Fruit fly (Drosophila melanogaster) whole organism, embryonic: Measurements from ENCODE around the gene CG7006.

Experiments used
- Ada2b ChIP-seq: fragments of 200-800 bp; sonication (Bioruptor generic); IDR thresholded peaks from 2 replicates; pipeline ENCODE4 v1.3.6; 2022; ENCODE audit warnings: missing biosample characterization, missing genetic modification characterization
- Aef1 ChIP-seq: fragments of 200-800 bp; sonication (Bioruptor generic); IDR thresholded peaks from 3 replicates; pipeline ENCODE4 v1.3.6; 2022; ENCODE audit warnings: missing biosample characterization, missing genetic modification characterization
- Asciz ChIP-seq: fragments of 200-800 bp; sonication (Bioruptor generic); optimal IDR thresholded peaks from 2 replicates; lab custom pipeline; 2017; ENCODE audit warnings: missing biosample characterization, mild to moderate bottlenecking, missing genetic modification characterization, missing genetic modification reagents
- CG10274 ChIP-seq: fragments of 200-800 bp; sonication (Bioruptor generic); optimal IDR thresholded peaks from 3 replicates; lab custom pipeline; 2017; ENCODE audit warnings: missing biosample characterization, mild to moderate bottlenecking, missing genetic modification characterization
- CG10366 ChIP-seq: fragments of 200-800 bp; sonication (Bioruptor generic); IDR thresholded peaks from 2 replicates; pipeline ENCODE4 v1.3.6; 2022; ENCODE audit warnings: missing biosample characterization, missing genetic modification characterization
- CG12769 ChIP-seq: fragments of 200-800 bp; sonication (Bioruptor generic); optimal IDR thresholded peaks from 2 replicates; lab custom pipeline; 2019; ENCODE audit warnings: missing biosample characterization, mild to moderate bottlenecking, missing genetic modification characterization, moderate library complexity
- CG13296 ChIP-seq: fragments of 200-800 bp; sonication (Bioruptor generic); optimal IDR thresholded peaks from 3 replicates; lab custom pipeline; 2018; ENCODE audit warnings: missing biosample characterization, mild to moderate bottlenecking, missing genetic modification characterization
- CG15479 ChIP-seq: fragments of 200-800 bp; sonication (Bioruptor generic); optimal IDR thresholded peaks from 3 replicates; lab custom pipeline; 2019; ENCODE audit warnings: missing biosample characterization, mild to moderate bottlenecking, missing genetic modification characterization, moderate library complexity
- CG15601 ChIP-seq: fragments of 200-800 bp; sonication (Bioruptor generic); optimal IDR thresholded peaks from 3 replicates; lab custom pipeline; 2019; ENCODE audit warnings: missing biosample characterization, mild to moderate bottlenecking, missing genetic modification characterization, moderate library complexity
- CG15696 ChIP-seq: fragments of 200-800 bp; sonication (Bioruptor generic); optimal IDR thresholded peaks from 2 replicates; lab custom pipeline; 2019; ENCODE audit warnings: missing biosample characterization, mild to moderate bottlenecking, missing genetic modification characterization, moderate library complexity
- CG17612 ChIP-seq: fragments of 200-800 bp; sonication (Bioruptor generic); IDR thresholded peaks from 2 replicates; pipeline ENCODE4 v1.3.6; 2022; ENCODE audit warnings: missing biosample characterization, missing genetic modification characterization
- CG17912 ChIP-seq: fragments of 200-800 bp; sonication (Bioruptor generic); optimal IDR thresholded peaks from 2 replicates; lab custom pipeline; 2018; ENCODE audit warnings: missing biosample characterization, mild to moderate bottlenecking, missing genetic modification characterization
- CG18619 ChIP-seq: fragments of 200-800 bp; sonication (Bioruptor generic); optimal IDR thresholded peaks from 3 replicates; lab custom pipeline; 2017; ENCODE audit warnings: missing biosample characterization, mild to moderate bottlenecking, missing genetic modification characterization
- CG2712 ChIP-seq: fragments of 200-800 bp; optimal IDR thresholded peaks from 3 replicates; lab custom pipeline; 2019; ENCODE audit warnings: missing biosample characterization, mild to moderate bottlenecking, missing genetic modification characterization, moderate library complexity
- CG30020 ChIP-seq: fragments of 200-800 bp; optimal IDR thresholded peaks from 2 replicates; lab custom pipeline; 2019; ENCODE audit warnings: missing biosample characterization, mild to moderate bottlenecking, missing genetic modification characterization, moderate library complexity
- CG33213 ChIP-seq: fragments of 200-800 bp; sonication (Bioruptor generic); optimal IDR thresholded peaks from 3 replicates; lab custom pipeline; 2016; ENCODE audit warnings: missing biosample characterization, missing genetic modification characterization
- CG33557 ChIP-seq: fragments of 200-800 bp; sonication (Bioruptor generic); optimal IDR thresholded peaks from 2 replicates; lab custom pipeline; 2019; ENCODE audit warnings: missing biosample characterization, mild to moderate bottlenecking, missing genetic modification characterization, moderate library complexity
- CG6854 ChIP-seq: fragments of 200-800 bp; sonication (Bioruptor generic); optimal IDR thresholded peaks from 3 replicates; lab custom pipeline; 2017; ENCODE audit warnings: missing biosample characterization, mild to moderate bottlenecking, missing genetic modification characterization
- CG7357 ChIP-seq: fragments of 200-800 bp; sonication (Bioruptor generic); IDR thresholded peaks from 3 replicates; pipeline ENCODE4 v1.3.6; 2022; ENCODE audit warnings: missing biosample characterization, missing genetic modification characterization
- CG7556 ChIP-seq: fragments of 200-800 bp; sonication (Bioruptor generic); optimal IDR thresholded peaks from 2 replicates; lab custom pipeline; 2017; ENCODE audit warnings: missing biosample characterization, mild to moderate bottlenecking, missing genetic modification characterization
- CG7839 ChIP-seq: fragments of 200-800 bp; sonication (Bioruptor generic); optimal IDR thresholded peaks from 3 replicates; lab custom pipeline; 2018; ENCODE audit warnings: missing biosample characterization, mild to moderate bottlenecking, missing genetic modification characterization, moderate library complexity
- CG7928 ChIP-seq: fragments of 200-800 bp; sonication (Bioruptor generic); optimal IDR thresholded peaks from 2 replicates; lab custom pipeline; 2017; ENCODE audit warnings: missing biosample characterization, mild to moderate bottlenecking, missing genetic modification characterization
- CG8281 ChIP-seq: fragments of 200-800 bp; sonication (Bioruptor generic); optimal IDR thresholded peaks from 2 replicates; lab custom pipeline; 2018; ENCODE audit warnings: missing biosample characterization, mild to moderate bottlenecking, missing genetic modification characterization, moderate library complexity
- CG9932 ChIP-seq: fragments of 200-800 bp; sonication (Bioruptor generic); IDR thresholded peaks from 2 replicates; pipeline ENCODE4 v1.3.6; 2022; ENCODE audit warnings: missing biosample characterization, missing genetic modification characterization
- Fer3 ChIP-seq: fragments of 200-800 bp; sonication (Bioruptor generic); optimal IDR thresholded peaks from 2 replicates; lab custom pipeline; 2018; ENCODE audit warnings: missing biosample characterization, mild to moderate bottlenecking, missing genetic modification characterization, moderate library complexity
- Gsc ChIP-seq: fragments of 200-800 bp; sonication (Bioruptor generic); IDR thresholded peaks from 2 replicates; pipeline ENCODE4 v1.3.6; 2022; ENCODE audit warnings: missing biosample characterization, missing genetic modification characterization
- Hey ChIP-seq: fragments of 200-800 bp; sonication (Bioruptor generic); optimal IDR thresholded peaks from 3 replicates; lab custom pipeline; 2018; ENCODE audit warnings: missing biosample characterization, mild to moderate bottlenecking, missing genetic modification characterization
- NfI ChIP-seq: fragments of 200-800 bp; sonication (Bioruptor generic); optimal IDR thresholded peaks from 3 replicates; lab custom pipeline; 2018; ENCODE audit warnings: missing biosample characterization, mild to moderate bottlenecking, missing genetic modification characterization, moderate library complexity
- Opbp ChIP-seq: fragments of 200-800 bp; sonication (Bioruptor generic); IDR thresholded peaks from 3 replicates; pipeline ENCODE4 v1.3.6; 2022; ENCODE audit warnings: missing biosample characterization, missing genetic modification characterization; ENCODE audit not compliant: partially characterized antibody
- Pdp1 ChIP-seq, 2 experiments: fragments of 200-800 bp; sonication (Bioruptor generic); optimal IDR thresholded peaks; 3 replicates each; lab custom pipeline; 2016; ENCODE audit warnings: missing biosample characterization in 2 of 2, missing genetic modification characterization in 2 of 2, mild to moderate bottlenecking in 1 of 2, moderate library complexity in 1 of 2
- Scr ChIP-seq: fragments of 200-800 bp; sonication (Bioruptor generic); IDR thresholded peaks from 2 replicates; pipeline ENCODE4 v1.3.6; 2022; ENCODE audit warnings: missing biosample characterization, missing genetic modification characterization; ENCODE audit not compliant: partially characterized antibody
- Sox102F ChIP-seq: fragments of 200-800 bp; sonication (Bioruptor generic); optimal IDR thresholded peaks from 2 replicates; lab custom pipeline; 2018; ENCODE audit warnings: missing biosample characterization, mild to moderate bottlenecking, missing genetic modification characterization, moderate library complexity
- TFAM ChIP-seq: fragments of 200-800 bp; sonication (Bioruptor generic); optimal IDR thresholded peaks from 2 replicates; lab custom pipeline; 2017; ENCODE audit warnings: missing biosample characterization, missing genetic modification characterization, inconsistent platforms
- Taf1 ChIP-seq: fragments of 200-800 bp; sonication (Bioruptor generic); IDR thresholded peaks from 2 replicates; pipeline ENCODE4 v1.3.6; 2022; ENCODE audit warnings: missing biosample characterization, missing genetic modification characterization
- btn ChIP-seq: fragments of 200-800 bp; sonication (Bioruptor generic); optimal IDR thresholded peaks from 2 replicates; lab custom pipeline; 2016; ENCODE audit warnings: missing biosample characterization, missing genetic modification characterization
- dati ChIP-seq: fragments of 200-800 bp; sonication (Bioruptor generic); IDR thresholded peaks from 2 replicates; pipeline ENCODE4 v1.3.6; 2022; ENCODE audit warnings: missing biosample characterization, missing genetic modification characterization
- en ChIP-seq: fragments of 200-800 bp; sonication (Bioruptor generic); optimal IDR thresholded peaks from 2 replicates; lab custom pipeline; 2016; ENCODE audit warnings: missing biosample characterization, missing genetic modification characterization
- fd3F ChIP-seq: fragments of 200-800 bp; sonication (Bioruptor generic); optimal IDR thresholded peaks from 2 replicates; lab custom pipeline; 2018; ENCODE audit warnings: missing biosample characterization, mild to moderate bottlenecking, missing genetic modification characterization, moderate library complexity
- lola ChIP-seq, 3 experiments: fragments of >200 bp in 2 of 3; fragments of 200-800 bp in 1 of 3; sonication (Bioruptor generic) in 1 of 3; optimal IDR thresholded peaks; 2 replicates each; lab custom pipeline; 2017 to 2019; ENCODE audit warnings: missing biosample characterization in 3 of 3, missing genetic modification characterization in 3 of 3, mild to moderate bottlenecking in 1 of 3, moderate library complexity in 1 of 3
- luna ChIP-seq: fragments of 200-800 bp; sonication (Bioruptor generic); optimal IDR thresholded peaks from 2 replicates; lab custom pipeline; 2016; ENCODE audit warnings: missing biosample characterization, missing genetic modification characterization
- mirr ChIP-seq: fragments of 200-800 bp; sonication (Bioruptor generic); optimal IDR thresholded peaks from 3 replicates; lab custom pipeline; 2018; ENCODE audit warnings: missing biosample characterization, mild to moderate bottlenecking, missing genetic modification characterization
- p53 ChIP-seq: fragments of 200-800 bp; sonication (Bioruptor generic); optimal IDR thresholded peaks from 2 replicates; lab custom pipeline; 2016; ENCODE audit warnings: missing biosample characterization, missing genetic modification characterization
- pho ChIP-seq: fragments of 200-800 bp; sonication (Bioruptor generic); optimal IDR thresholded peaks from 2 replicates; lab custom pipeline; 2016; ENCODE audit warnings: missing biosample characterization, missing genetic modification characterization
- pum ChIP-seq: fragments of 200-800 bp; sonication (Bioruptor generic); optimal IDR thresholded peaks from 2 replicates; lab custom pipeline; 2016; ENCODE audit warnings: missing biosample characterization, missing genetic modification characterization
- so ChIP-seq: fragments of 200-800 bp; sonication (Bioruptor generic); IDR thresholded peaks from 3 replicates; pipeline ENCODE4 v1.3.6; 2022; ENCODE audit warnings: missing biosample characterization, missing genetic modification characterization
- sr ChIP-seq: fragments of 200-800 bp; sonication (Bioruptor generic); IDR thresholded peaks from 3 replicates; pipeline ENCODE4 v1.3.6; 2022; ENCODE audit warnings: missing biosample characterization, missing genetic modification characterization
- usp ChIP-seq: fragments of >200 bp; optimal IDR thresholded peaks from 2 replicates; lab custom pipeline; 2017; ENCODE audit warnings: missing biosample characterization, missing genetic modification characterization
- vfl ChIP-seq: fragments of 200-800 bp; sonication (Bioruptor generic); optimal IDR thresholded peaks from 2 replicates; lab custom pipeline; 2016; ENCODE audit warnings: missing biosample characterization, missing genetic modification characterization
- wdn ChIP-seq: fragments of 200-800 bp; sonication (Bioruptor generic); IDR thresholded peaks from 2 replicates; pipeline ENCODE4 v1.3.6; 2022; ENCODE audit warnings: missing biosample characterization, missing genetic modification characterization

Gene CG7006

dm6 chr3R:24810844-24811625 is 39.4 kb upstream of the CG7006 start (continued):
- TF ChIP-seq CG13296 (GFP tag; lab: Kevin White, UChicago) (peak; percentile 91), wdn (GFP tag; lab: Robert Waterston, UW) (peak; percentile 81), CG7556 (GFP tag; lab: Kevin White, UChicago) (peak; percentile 80), CG9932 (peak; percentile 88), CG15696 (peak; percentile 30), p53 (GFP tag; lab: Kevin White, UChicago) (no peak), Taf1 (peak; percentile 89), lola (GFP tag; optimal IDR thresholded peaks at IDR 0.05; lab: Kevin White, UChicago) (peak in 1 of 3 experiments; percentile 38), dati (GFP tag; lab: Robert Waterston, UW) (peak; percentile 65), CG10366 (GFP tag; lab: Robert Waterston, UW) (peak; percentile 89), sr (GFP tag; lab: Robert Waterston, UW) (peak; percentile 72; the same call in 2 of the 3 replicates), fd3F (GFP tag; lab: Kevin White, UChicago) (peak; percentile 91), CG33213 (peak; percentile 45), so (GFP tag; lab: Robert Waterston, UW) (peak; percentile 88), TFAM (peak; percentile 41), Sox102F (GFP tag; lab: Kevin White, UChicago) (peak; percentile 92), Gsc (GFP tag; lab: Robert Waterston, UW) (no peak), Aef1 (GFP tag; lab: Robert Waterston, UW) (peak; percentile 89), CG30020 (tag; lab: Kevin White, UChicago) (peak; percentile 41), Scr (GFP tag; lab: Robert Waterston, UW) (no peak), mirr (GFP tag; lab: Kevin White, UChicago) (peak; percentile 92), CG17912 (GFP tag; lab: Kevin White, UChicago) (peak; percentile 49), Fer3 (peak; percentile 90), Asciz (peak; percentile 79), pum (GFP tag; lab: Kevin White, UChicago) (peak; percentile 67), CG2712 (tag; lab: Kevin White, UChicago) (peak; percentile 86), CG33557 (GFP tag; lab: Kevin White, UChicago) (no peak), Ada2b (GFP tag; lab: Robert Waterston, UW) (peak; percentile 90), btn (GFP tag; lab: Kevin White, UChicago) (peak; percentile 73), CG8281 (tag; lab: Kevin White, UChicago) (peak; percentile 73), CG7357 (GFP tag; lab: Robert Waterston, UW) (peak; percentile 79), Pdp1 (GFP tag; optimal IDR thresholded peaks at IDR 0.05; lab: Kevin White, UChicago) (peak; percentile 77 to 84), vfl (GFP tag; lab: Kevin White, UChicago) (peak; percentile 75), Opbp (GFP tag; lab: Robert Waterston, UW) (no peak), CG17612 (GFP tag; lab: Robert Waterston, UW) (peak; percentile 68; the same call in 1 of the 2 replicates), Hey (tag; lab: Kevin White, UChicago) (peak; percentile 59), CG6854 (GFP tag; lab: Kevin White, UChicago) (peak; percentile 77), CG7928 (GFP tag; lab: Kevin White, UChicago) (peak; percentile 69), CG7839 (tag; lab: Kevin White, UChicago) (peak; percentile 92), CG15601 (tag; lab: Kevin White, UChicago) (peak; percentile 68), CG12769 (tag; lab: Kevin White, UChicago) (peak; percentile 96), en (GFP tag; lab: Kevin White, UChicago) (peak; percentile 63), luna (GFP tag; lab: Kevin White, UChicago) (peak; percentile 69), usp (GFP tag; lab: Kevin White, UChicago) (no peak), pho (GFP tag; lab: Kevin White, UChicago) (peak; percentile 76), NfI (GFP tag; lab: Kevin White, UChicago) (peak; percentile 93), CG10274 (peak; percentile 83), CG18619 (GFP tag; lab: Kevin White, UChicago) (peak; percentile 86), CG15479 (no peak)
